Worm (Caenorhabditis elegans) whole organism, late embryonic: ENCODE measurements around the gene F32E10.9.

Experiments
- Y22D7AL.16 ChIP-seq: sonication (generic microtip); optimal IDR thresholded peaks from 2 replicates; lab custom pipeline; 2016; ENCODE audit warnings: missing genetic modification characterization, missing compliant biosample characterization
- ama-1 ChIP-seq: fragments of 150-350 bp; optimal IDR thresholded peaks from 2 replicates; lab custom pipeline; 2014
- dve-1 ChIP-seq: sonication (generic microtip); optimal IDR thresholded peaks from 2 replicates; lab custom pipeline; 2017; ENCODE audit warnings: antibody characterized with exemption, mild to moderate bottlenecking, missing genetic modification characterization, missing compliant biosample characterization
- elt-2 ChIP-seq: sonication (generic microtip); optimal IDR thresholded peaks from 2 replicates; lab custom pipeline; 2016; ENCODE audit warnings: missing genetic modification reagents, missing genetic modification characterization, missing compliant biosample characterization
- ets-4 ChIP-seq: sonication (generic microtip); optimal IDR thresholded peaks from 2 replicates; lab custom pipeline; 2016; ENCODE audit warnings: missing genetic modification characterization, missing compliant biosample characterization
- ttx-3 ChIP-seq: sonication (generic microtip); optimal IDR thresholded peaks from 2 replicates; lab custom pipeline; 2016; ENCODE audit warnings: missing genetic modification reagents, missing genetic modification characterization, missing compliant biosample characterization

DNA sequence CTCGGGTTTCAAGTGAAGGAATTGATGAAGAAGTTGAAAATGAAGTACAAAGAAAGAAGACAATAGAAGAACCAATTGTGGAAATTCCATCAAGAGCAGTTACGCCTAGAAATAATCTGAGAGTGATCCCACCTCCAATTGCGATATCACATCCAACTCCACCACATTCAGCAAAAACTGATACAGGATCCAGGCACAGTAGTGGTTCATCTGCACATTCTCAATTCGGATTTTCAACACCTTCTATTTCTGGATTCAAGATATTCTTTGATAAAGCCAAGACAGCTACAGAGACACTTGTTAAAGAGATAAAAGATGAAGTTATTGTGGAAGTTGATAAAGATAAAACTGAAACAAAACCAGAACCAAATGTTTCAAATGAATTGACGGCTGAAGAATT lies 44.4 kb upstream of the F32E10.9 start:
- TF ChIP-seq dve-1 (tag; lab: Kevin White, UChicago), result no peak
- TF ChIP-seq ets-4 (tag; lab: Kevin White, UChicago), result no peak
- TF ChIP-seq ama-1 (lab: Kevin White, UChicago), result no peak
- no peak for TF ChIP-seq ttx-3 (tag; lab: Kevin White, UChicago)
- no peak for TF ChIP-seq Y22D7AL.16 (tag; lab: Kevin White, UChicago)
- TF ChIP-seq elt-2, result no peak
